Fruit fly (Drosophila melanogaster) whole organism: ENCODE measurements around the gene nkt.

Experiments used
- CG8478 ChIP-seq: fragments of >200 bp; optimal IDR thresholded peaks from 2 replicates; lab custom pipeline; 2018; ENCODE audit warnings: inconsistent platforms
- Dll ChIP-seq: fragments of >200 bp; optimal IDR thresholded peaks from 2 replicates; lab custom pipeline; 2017
- EcR ChIP-seq, 2 experiments: fragments of >200 bp; optimal IDR thresholded peaks; 2 replicates each; lab custom pipeline; 2017; ENCODE audit warnings: missing biosample characterization in 2 of 2, missing genetic modification characterization in 2 of 2, missing genetic modification reagents in 2 of 2
- pan ChIP-seq: fragments of >200 bp; optimal IDR thresholded peaks from 2 replicates; lab custom pipeline; 2017
- psq ChIP-seq: fragments of >200 bp; optimal IDR thresholded peaks from 2 replicates; lab custom pipeline; 2017
- usp ChIP-seq: fragments of >200 bp; optimal IDR thresholded peaks from 2 replicates; lab custom pipeline; 2017; ENCODE audit warnings: missing biosample characterization, missing genetic modification characterization, mixed read lengths

dm6 chr3L:11218892-11219291 is 17.7 kb downstream of the nkt start:
- TF ChIP-seq psq (lab: Kevin White, UChicago) (no peak), CG8478 (lab: Kevin White, UChicago) (no peak), Dll (no peak), EcR (GFP tag; optimal IDR thresholded peaks at IDR 0.05; lab: Kevin White, UChicago) (no peak), pan (no peak), usp (GFP tag; lab: Kevin White, UChicago) (no peak)
